Fruit fly (Drosophila melanogaster) Kc167 (cell line): ENCODE measurements around the gene CG5043.

Experiments
- Sin3A ChIP-seq: fragments of >200 bp; optimal IDR thresholded peaks from 2 replicates; lab custom pipeline; 2018; ENCODE audit warnings: missing external identifiers
- h ChIP-seq: fragments of >200 bp; optimal IDR thresholded peaks from 3 replicates; lab custom pipeline; 2018; ENCODE audit warnings: missing external identifiers
- insv ChIP-seq: fragments of >200 bp; optimal IDR thresholded peaks from 3 replicates; lab custom pipeline; 2018; ENCODE audit warnings: missing external identifiers
- ttk ChIP-seq: sonication (Bioruptor generic); optimal IDR thresholded peaks from 2 replicates; lab custom pipeline; 2017; ENCODE audit warnings: missing external identifiers

DNA sequence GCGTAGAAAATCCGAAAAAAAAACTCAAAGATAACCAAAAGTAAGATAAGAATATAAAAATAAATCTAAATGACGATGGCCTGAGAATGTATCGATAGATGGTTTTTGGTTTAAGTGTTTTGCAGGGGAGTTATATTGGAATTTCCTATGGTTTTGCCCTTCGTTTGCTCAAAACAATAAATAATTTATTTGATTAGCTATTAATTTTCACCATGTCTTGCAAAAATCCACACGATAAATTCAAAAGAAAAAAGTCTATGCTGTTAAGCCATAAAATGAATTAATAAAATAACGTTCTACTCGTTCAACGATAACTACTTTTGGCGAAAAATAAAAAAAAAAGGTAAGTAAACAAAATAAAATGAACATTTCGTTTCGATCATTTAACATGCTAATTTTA is 13.4 kb downstream of the CG5043 start:
- no peak for TF ChIP-seq h (lab: Kevin White, UChicago)
- no peak for TF ChIP-seq insv (lab: Kevin White, UChicago)
- TF ChIP-seq Sin3A (lab: Kevin White, UChicago) = no peak
- no peak for TF ChIP-seq ttk (lab: Kevin White, UChicago)
